Worm (Caenorhabditis elegans) whole organism, late embryonic: Measurements from ENCODE around the gene mnp-1.

Source experiments
- C38D4.7 ChIP-seq: fragments of 200-800 bp; sonication (Bioruptor generic); optimal IDR thresholded peaks from 2 replicates; lab custom pipeline; 2018; ENCODE audit warnings: mild to moderate bottlenecking, missing genetic modification characterization, moderate library complexity, missing compliant biosample characterization
- K09A11.1 ChIP-seq: sonication (generic microtip); optimal IDR thresholded peaks from 2 replicates; lab custom pipeline; 2017; ENCODE audit warnings: antibody characterized with exemption, mild to moderate bottlenecking, missing genetic modification characterization, missing compliant biosample characterization; ENCODE audit not compliant: insufficient read depth
- T23F11.4 ChIP-seq: fragments of 200-800 bp; sonication (Bioruptor generic); optimal IDR thresholded peaks from 2 replicates; lab custom pipeline; 2018; ENCODE audit warnings: mild to moderate bottlenecking, missing genetic modification characterization, missing compliant biosample characterization
- Y22D7AL.16 ChIP-seq: sonication (generic microtip); optimal IDR thresholded peaks from 2 replicates; lab custom pipeline; 2016; ENCODE audit warnings: missing genetic modification characterization, missing compliant biosample characterization
- ceh-14 ChIP-seq: sonication (generic microtip); optimal IDR thresholded peaks from 2 replicates; lab custom pipeline; 2016; ENCODE audit warnings: missing genotype, missing genetic modification characterization, missing compliant biosample characterization
- ceh-18 ChIP-seq: sonication (generic microtip); optimal IDR thresholded peaks from 2 replicates; lab custom pipeline; 2016; ENCODE audit warnings: missing genetic modification characterization, missing compliant biosample characterization
- ceh-2 ChIP-seq: sonication (generic microtip); optimal IDR thresholded peaks from 2 replicates; lab custom pipeline; 2016; ENCODE audit warnings: missing genotype, missing genetic modification characterization, missing compliant biosample characterization
- ceh-31 ChIP-seq: sonication (generic microtip); optimal IDR thresholded peaks from 2 replicates; lab custom pipeline; 2016; ENCODE audit warnings: missing genetic modification characterization, missing compliant biosample characterization
- ceh-34 ChIP-seq: sonication (generic microtip); optimal IDR thresholded peaks from 2 replicates; lab custom pipeline; 2016; ENCODE audit warnings: mild to moderate bottlenecking, missing genetic modification characterization, missing compliant biosample characterization
- ceh-45 ChIP-seq: fragments of 200-800 bp; sonication (Bioruptor generic); IDR thresholded peaks from 2 replicates; pipeline ENCODE4 v1.3.6; 2022; ENCODE audit warnings: missing genetic modification reagents, missing genetic modification characterization, missing compliant biosample characterization
- ceh-6 ChIP-seq: fragments of 200-800 bp; sonication (Bioruptor generic); optimal IDR thresholded peaks from 2 replicates; lab custom pipeline; 2018; ENCODE audit warnings: mild to moderate bottlenecking, missing genetic modification characterization, missing compliant biosample characterization
- che-1 ChIP-seq: sonication (generic microtip); optimal IDR thresholded peaks from 2 replicates; lab custom pipeline; 2016; ENCODE audit warnings: mild to moderate bottlenecking, missing genetic modification characterization, missing compliant biosample characterization
- elt-2 ChIP-seq: sonication (generic microtip); optimal IDR thresholded peaks from 2 replicates; lab custom pipeline; 2016; ENCODE audit warnings: missing genetic modification reagents, missing genetic modification characterization, missing compliant biosample characterization
- fax-1 ChIP-seq: sonication (generic microtip); optimal IDR thresholded peaks from 2 replicates; lab custom pipeline; 2016; ENCODE audit warnings: missing genotype, missing genetic modification characterization, missing compliant biosample characterization
- fkh-6 ChIP-seq: sonication (generic microtip); optimal IDR thresholded peaks from 2 replicates; lab custom pipeline; 2016; ENCODE audit warnings: missing genetic modification characterization, missing compliant biosample characterization
- hlh-15 ChIP-seq: sonication (generic microtip); optimal IDR thresholded peaks from 2 replicates; lab custom pipeline; 2016; ENCODE audit warnings: missing genetic modification characterization, missing compliant biosample characterization
- hlh-6 ChIP-seq: sonication (generic microtip); optimal IDR thresholded peaks from 2 replicates; lab custom pipeline; 2016; ENCODE audit warnings: missing genotype, missing genetic modification characterization, missing compliant biosample characterization
- lin-11 ChIP-seq: fragments of 200-800 bp; sonication (Bioruptor generic); optimal IDR thresholded peaks from 2 replicates; lab custom pipeline; 2018; ENCODE audit warnings: mild to moderate bottlenecking, missing genetic modification characterization, missing compliant biosample characterization
- nfya-1 ChIP-seq: sonication (generic microtip); optimal IDR thresholded peaks from 2 replicates; lab custom pipeline; 2017; ENCODE audit warnings: missing genetic modification characterization, mild to moderate bottlenecking, missing compliant biosample characterization, antibody characterized with exemption, moderate library complexity
- nhr-232 ChIP-seq: sonication (generic microtip); optimal IDR thresholded peaks from 2 replicates; lab custom pipeline; 2016; ENCODE audit warnings: missing genetic modification characterization, missing compliant biosample characterization
- pat-9 ChIP-seq: fragments of 200-800 bp; sonication (Bioruptor generic); optimal IDR thresholded peaks from 2 replicates; lab custom pipeline; 2018; ENCODE audit warnings: mild to moderate bottlenecking, missing genetic modification characterization, moderate library complexity, missing compliant biosample characterization
- pha-2 ChIP-seq: sonication (generic microtip); optimal IDR thresholded peaks from 2 replicates; lab custom pipeline; 2017; ENCODE audit warnings: mild to moderate bottlenecking, missing genetic modification characterization, missing compliant biosample characterization
- sox-2 ChIP-seq: fragments of 200-800 bp; sonication (Bioruptor generic); IDR thresholded peaks from 2 replicates; pipeline ENCODE4 v1.3.6; 2022; ENCODE audit warnings: missing genetic modification reagents, missing genetic modification characterization, missing compliant biosample characterization
- syd-9 ChIP-seq: sonication (generic microtip); optimal IDR thresholded peaks from 2 replicates; lab custom pipeline; 2016; ENCODE audit warnings: mild to moderate bottlenecking, missing genetic modification characterization, moderate library complexity, missing compliant biosample characterization
- tbx-2 ChIP-seq: sonication (generic microtip); optimal IDR thresholded peaks from 2 replicates; lab custom pipeline; 2016; ENCODE audit warnings: missing genetic modification characterization, missing compliant biosample characterization
- unc-42 ChIP-seq: sonication (generic microtip); optimal IDR thresholded peaks from 2 replicates; lab custom pipeline; 2016; ENCODE audit warnings: missing genotype, missing genetic modification characterization, missing compliant biosample characterization
- zip-5 ChIP-seq: sonication (generic microtip); optimal IDR thresholded peaks from 2 replicates; lab custom pipeline; 2016; ENCODE audit warnings: missing genetic modification characterization, missing compliant biosample characterization

mnp-1 gene

ce11 chrIII:4413099-4413498 lies 56.7 kb downstream of the mnp-1 start, which contains the start of gene mpc-1:
Gene mpc-1, plus strand, starts transcription at chrIII:4413457.
- peak; percentile 90 for TF ChIP-seq elt-2 (tag; lab: Kevin White, UChicago)
- no peak for TF ChIP-seq pha-2
- TF ChIP-seq ceh-31 (tag; lab: Kevin White, UChicago): no peak

ce11 chrIII:4414041-4414440 lies 57.6 kb downstream of the mnp-1 start:
- TF ChIP-seq ceh-14 (tag; lab: Kevin White, UChicago) (peak; percentile 41), lin-11 (tag; lab: Kevin White, UChicago) (peak; percentile 12), C38D4.7 (peak; percentile 41), K09A11.1 (tag; lab: Kevin White, UChicago) (peak; percentile 22), elt-2 (tag; lab: Kevin White, UChicago) (peak; percentile 57), ceh-6 (peak; percentile 38), zip-5 (peak; percentile 8), ceh-18 (peak; percentile 11), fax-1 (tag; lab: Kevin White, UChicago) (peak; percentile 20), T23F11.4 (GFP tag; lab: Kevin White, UChicago) (peak; percentile 29), syd-9 (tag; lab: Kevin White, UChicago) (peak; percentile 30), Y22D7AL.16 (peak; percentile 20), hlh-6 (tag; lab: Kevin White, UChicago) (peak; percentile 23), nhr-232 (peak; percentile 9), nfya-1 (peak; percentile 12), ceh-45 (GFP tag; lab: Robert Waterston, UW) (peak; percentile 66; the same call in 1 of the 2 replicates), pha-2 (peak; percentile 42), hlh-15 (tag; lab: Kevin White, UChicago) (peak; percentile 7), pat-9 (tag; lab: Kevin White, UChicago) (peak; percentile 13), ceh-2 (tag; lab: Kevin White, UChicago) (peak; percentile 5), fkh-6 (tag; lab: Kevin White, UChicago) (peak; percentile 19), sox-2 (GFP tag; lab: Robert Waterston, UW) (peak; percentile 63), ceh-34 (tag; lab: Kevin White, UChicago) (peak; percentile 19), che-1 (tag; lab: Kevin White, UChicago) (peak; percentile 11), tbx-2 (tag; lab: Kevin White, UChicago) (peak; percentile 44), unc-42 (tag; lab: Kevin White, UChicago) (peak; percentile 5)
